Fruit fly (Drosophila melanogaster): ENCODE data around the gene Ulp1.

The Ulp1 gene

DNA sequence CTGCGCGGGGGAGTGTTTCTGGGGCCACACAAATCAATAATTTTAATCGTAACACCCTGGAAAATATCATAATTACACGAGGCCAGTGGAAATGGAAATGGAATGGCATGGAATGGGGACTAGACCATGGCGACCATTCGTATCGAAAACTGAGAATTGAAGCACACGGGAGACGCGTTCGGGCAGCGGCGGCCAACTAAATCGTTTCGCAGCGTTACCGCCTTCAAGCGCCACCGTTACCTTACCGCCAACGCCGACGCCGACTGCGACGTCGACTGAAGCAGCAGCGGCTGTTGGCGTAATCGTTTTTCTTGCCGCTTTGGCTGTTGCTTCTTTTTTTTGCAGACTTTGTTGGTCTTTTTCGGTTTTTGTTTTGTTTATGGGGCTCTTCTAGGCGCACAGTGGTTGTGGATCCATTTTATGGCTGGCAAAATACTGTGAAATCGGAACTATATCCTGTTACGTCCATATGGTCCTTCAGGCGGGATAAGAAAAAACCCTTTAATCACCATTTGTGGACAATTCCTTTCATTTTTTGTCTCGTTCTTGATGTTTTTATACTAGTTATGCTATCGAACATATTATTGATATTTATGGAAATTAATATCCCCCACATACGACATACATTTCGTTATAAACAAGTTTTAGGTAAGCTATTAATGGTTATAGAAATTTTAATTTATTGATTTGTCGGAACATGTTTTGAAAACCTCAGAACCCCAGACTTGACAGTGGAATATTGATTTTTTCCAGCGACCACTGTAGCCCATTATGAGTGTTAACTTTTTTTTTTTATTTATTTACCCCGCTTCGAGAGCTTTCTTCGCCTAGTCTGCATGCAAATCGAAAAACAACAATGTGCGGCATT is 42.6 kb downstream of the Ulp1 start (continued):
- TF ChIP-seq mirr (GFP tag; optimal IDR thresholded peaks at IDR 0.05) (peak; percentile 14), Hr51 (GFP tag; optimal IDR thresholded peaks at IDR 0.05) (peak in 1 of 2 experiments; percentile 28), CG17361 (GFP tag; IDR thresholded peaks at IDR 0.05) (0 out of 3 replicates have a peak, but pooled peaks have one; percentile 23), ara (GFP tag; IDR thresholded peaks at IDR 0.05) (0 out of 2 replicates have a peak, but pooled peaks have one; percentile 12), Elba2 (GFP tag; optimal IDR thresholded peaks at IDR 0.05) (no peak), fd96Cb (tag; optimal IDR thresholded peaks at IDR 0.05) (peak; percentile 10), sug (tag; optimal IDR thresholded peaks at IDR 0.05) (peak; percentile 94), CG6683 (GFP tag; optimal IDR thresholded peaks at IDR 0.05) (no peak), tio (GFP tag; optimal IDR thresholded peaks at IDR 0.05) (no peak), CG17568 (GFP tag; optimal IDR thresholded peaks at IDR 0.05) (no peak), HHEX (GFP tag; optimal IDR thresholded peaks at IDR 0.05) (no peak), exex (tag; optimal IDR thresholded peaks at IDR 0.05) (peak; percentile 78), lilli (GFP tag; optimal IDR thresholded peaks at IDR 0.05) (peak; percentile 17), CG2120 (GFP tag; optimal IDR thresholded peaks at IDR 0.05) (peak; percentile 47), Lhr (GFP tag; optimal IDR thresholded peaks at IDR 0.05) (no peak), Side (GFP tag; optimal IDR thresholded peaks at IDR 0.05) (no peak), CG13296 (GFP tag; optimal IDR thresholded peaks at IDR 0.05) (no peak), CG7839 (tag; optimal IDR thresholded peaks at IDR 0.05) (peak; percentile 28), tgo (GFP tag; IDR thresholded peaks at IDR 0.05) (peak; percentile 31; the same call in 1 of the 3 replicates), Deaf1 (tag; optimal IDR thresholded peaks at IDR 0.05) (peak; percentile 43), zfh1 (GFP tag; IDR thresholded peaks at IDR 0.05) (no peak), Ssrp (tag; optimal IDR thresholded peaks at IDR 0.05) (peak; percentile 24), CG11504 (tag; optimal IDR thresholded peaks at IDR 0.05) (peak; percentile 49), CG3281 (GFP tag; optimal IDR thresholded peaks at IDR 0.05) (peak; percentile 17), CG12769 (tag; optimal IDR thresholded peaks at IDR 0.05) (peak; percentile 47), nom (GFP tag; optimal IDR thresholded peaks at IDR 0.05) (peak; percentile 75), Sox102F (GFP tag; optimal IDR thresholded peaks at IDR 0.05) (peak; percentile 32), gem (tag; optimal IDR thresholded peaks at IDR 0.05) (peak; percentile 37), CG31365 (tag; optimal IDR thresholded peaks at IDR 0.05) (no peak), chm (GFP tag; IDR thresholded peaks at IDR 0.05) (no peak), Adf1 (GFP tag; IDR thresholded peaks at IDR 0.05) (peak; percentile 97), sim (GFP tag; IDR thresholded peaks at IDR 0.05) (no peak), Ets65A (GFP tag) (peak; percentile 75), abd-A (tag; optimal IDR thresholded peaks at IDR 0.05) (peak; percentile 8), row (GFP tag; IDR thresholded peaks at IDR 0.05) (peak; percentile 24), run (tag; optimal IDR thresholded peaks at IDR 0.05) (no peak), Hand (GFP tag; optimal IDR thresholded peaks at IDR 0.05) (no peak), CG7556 (GFP tag; optimal IDR thresholded peaks at IDR 0.05) (peak; percentile 33), CG2678 (tag; optimal IDR thresholded peaks at IDR 0.05) (peak; percentile 36), CG11695 (GFP tag; IDR thresholded peaks at IDR 0.05) (peak; percentile 10; the same call in 1 of the 3 replicates), CG1602 (GFP tag; optimal IDR thresholded peaks at IDR 0.05) (no peak), caup (GFP tag; optimal IDR thresholded peaks at IDR 0.05; ENCODE audit: severe bottlenecking) (no peak), eve (GFP tag; optimal IDR thresholded peaks at IDR 0.05) (peak in 1 of 2 experiments; percentile 62), CG12391 (tag; optimal IDR thresholded peaks at IDR 0.05) (peak; percentile 18), Bgb (GFP tag; IDR thresholded peaks at IDR 0.05; ENCODE audit: partially characterized antibody) (peak; percentile 13; the same call in 1 of the 2 replicates), dysf (GFP tag; IDR thresholded peaks at IDR 0.05) (peak; percentile 15; the same call in 1 of the 3 replicates), mam (GFP tag; optimal IDR thresholded peaks at IDR 0.05) (peak; percentile 16)

Data from whole organism, embryonic.